Fruit fly (Drosophila melanogaster) whole organism, embryonic: Measurements from ENCODE around the gene CG8677.
A peak's percentile ranks its signal among the peaks of the same experiment; 100 is the strongest.

ENCODE experiments used
- B-H2 ChIP-seq: fragments of 200-800 bp; sonication (Bioruptor generic); optimal IDR thresholded peaks from 2 replicates; lab custom pipeline; 2018; ENCODE audit warnings: missing biosample characterization, mild to moderate bottlenecking, missing genetic modification characterization
- CG1024 ChIP-seq: fragments of 200-800 bp; sonication (Bioruptor generic); IDR thresholded peaks from 2 replicates; pipeline ENCODE4 v1.3.6; 2022; ENCODE audit warnings: missing biosample characterization, missing genetic modification characterization
- CG12659 ChIP-seq: fragments of 200-800 bp; sonication (Bioruptor generic); optimal IDR thresholded peaks from 3 replicates; lab custom pipeline; 2017; ENCODE audit warnings: mild to moderate bottlenecking, missing biosample characterization, missing genetic modification reagents, missing genetic modification characterization
- CG13624 ChIP-seq: fragments of 200-800 bp; sonication (Bioruptor generic); optimal IDR thresholded peaks from 2 replicates; lab custom pipeline; 2016; ENCODE audit warnings: missing biosample characterization, missing genetic modification characterization
- CG14710 ChIP-seq: fragments of 200-800 bp; sonication (Bioruptor generic); optimal IDR thresholded peaks from 3 replicates; lab custom pipeline; 2019; ENCODE audit warnings: missing biosample characterization, mild to moderate bottlenecking, missing genetic modification characterization, moderate library complexity
- CG15011 ChIP-seq: fragments of 200-800 bp; sonication (Bioruptor generic); optimal IDR thresholded peaks from 3 replicates; lab custom pipeline; 2018; ENCODE audit warnings: missing biosample characterization, mild to moderate bottlenecking, missing genetic modification characterization
- CG15514 ChIP-seq: fragments of 200-800 bp; sonication (Bioruptor generic); optimal IDR thresholded peaks from 3 replicates; lab custom pipeline; 2017; ENCODE audit warnings: missing biosample characterization, missing genetic modification characterization, mild to moderate bottlenecking, moderate library complexity, missing genetic modification reagents
- CG1603 ChIP-seq: fragments of 200-800 bp; sonication (Bioruptor generic); optimal IDR thresholded peaks from 2 replicates; lab custom pipeline; 2019; ENCODE audit warnings: missing biosample characterization, mild to moderate bottlenecking, missing genetic modification characterization, moderate library complexity
- CG17361 ChIP-seq: fragments of 200-800 bp; sonication (Bioruptor generic); IDR thresholded peaks from 3 replicates; pipeline ENCODE4 v1.3.6; 2022; ENCODE audit warnings: missing biosample characterization, missing genetic modification characterization
- CG17829 ChIP-seq: fragments of 200-800 bp; optimal IDR thresholded peaks from 2 replicates; lab custom pipeline; 2019; ENCODE audit warnings: missing biosample characterization, mild to moderate bottlenecking, missing genetic modification characterization, moderate library complexity
- CG2120 ChIP-seq: fragments of 200-800 bp; sonication (Bioruptor generic); optimal IDR thresholded peaks from 3 replicates; lab custom pipeline; 2016; ENCODE audit warnings: missing biosample characterization, missing genetic modification characterization
- CG4617 ChIP-seq: fragments of 200-800 bp; sonication (Bioruptor generic); optimal IDR thresholded peaks from 3 replicates; lab custom pipeline; 2016; ENCODE audit warnings: missing biosample characterization, missing genetic modification characterization, borderline replicate concordance
- CG4854 ChIP-seq: fragments of 200-800 bp; sonication (Bioruptor generic); optimal IDR thresholded peaks from 2 replicates; lab custom pipeline; 2016; ENCODE audit warnings: missing biosample characterization, missing genetic modification characterization, inconsistent platforms
- CG8290 ChIP-seq, 3 experiments: fragments of 200-800 bp; sonication (Bioruptor generic); optimal IDR thresholded peaks; 2 replicates each; lab custom pipeline; 2016 to 2019; ENCODE audit warnings: missing biosample characterization in 3 of 3, missing genetic modification characterization in 3 of 3, mild to moderate bottlenecking in 2 of 3, moderate library complexity in 1 of 3
- CG8388 ChIP-seq: fragments of 200-800 bp; sonication (Bioruptor generic); optimal IDR thresholded peaks from 2 replicates; lab custom pipeline; 2019; ENCODE audit warnings: missing biosample characterization, mild to moderate bottlenecking, missing genetic modification characterization, moderate library complexity
- CG9797 ChIP-seq: fragments of 200-800 bp; sonication (Bioruptor generic); optimal IDR thresholded peaks from 3 replicates; lab custom pipeline; 2018; ENCODE audit warnings: missing biosample characterization, mild to moderate bottlenecking, missing genetic modification characterization
- CHES-1-like ChIP-seq: fragments of 200-800 bp; sonication (Bioruptor generic); optimal IDR thresholded peaks from 2 replicates; lab custom pipeline; 2016; ENCODE audit warnings: missing biosample characterization, missing genetic modification characterization
- CTCF ChIP-seq: fragments of 200-800 bp; sonication (Bioruptor generic); optimal IDR thresholded peaks from 2 replicates; lab custom pipeline; 2017; ENCODE audit warnings: missing biosample characterization, mild to moderate bottlenecking, missing genetic modification characterization, moderate library complexity
- E2f2 ChIP-seq: fragments of 200-800 bp; sonication (Bioruptor generic); IDR thresholded peaks from 2 replicates; pipeline ENCODE4 v1.3.6; 2022; ENCODE audit warnings: missing biosample characterization, missing genetic modification characterization
- Ets65A ChIP-seq: fragments of 200-800 bp; sonication (Bioruptor generic); peaks from one replicate; lab custom pipeline; 2016; ENCODE audit warnings: missing biosample characterization, missing genetic modification characterization
- HmgD ChIP-seq: fragments of 200-800 bp; sonication (Bioruptor generic); optimal IDR thresholded peaks from 3 replicates; lab custom pipeline; 2016; ENCODE audit warnings: missing biosample characterization, missing genetic modification characterization
- HmgZ ChIP-seq: fragments of 200-800 bp; sonication (Bioruptor generic); optimal IDR thresholded peaks from 2 replicates; lab custom pipeline; 2018; ENCODE audit warnings: missing biosample characterization, mild to moderate bottlenecking, missing genetic modification characterization
- Jarid2 ChIP-seq: fragments of 200-800 bp; sonication (Bioruptor generic); optimal IDR thresholded peaks from 3 replicates; lab custom pipeline; 2017; ENCODE audit warnings: mild to moderate bottlenecking, missing biosample characterization, missing genetic modification reagents, missing genetic modification characterization
- Lhr ChIP-seq: fragments of 200-800 bp; sonication (Bioruptor generic); optimal IDR thresholded peaks from 3 replicates; lab custom pipeline; 2017; ENCODE audit warnings: mild to moderate bottlenecking, missing biosample characterization, missing genetic modification reagents, missing genetic modification characterization
- MBD-R2 ChIP-seq: fragments of 200-800 bp; sonication (Bioruptor generic); IDR thresholded peaks from 2 replicates; pipeline ENCODE4 v1.3.6; 2022; ENCODE audit warnings: missing biosample characterization, missing genetic modification characterization
- MESR4 ChIP-seq: fragments of 200-800 bp; sonication (Bioruptor generic); optimal IDR thresholded peaks from 2 replicates; lab custom pipeline; 2018; ENCODE audit warnings: missing biosample characterization, mild to moderate bottlenecking, missing genetic modification characterization, moderate library complexity
- Med ChIP-seq: fragments of 200-800 bp; sonication (Bioruptor generic); peaks from one replicate; lab custom pipeline; 2016; ENCODE audit warnings: missing biosample characterization, missing genetic modification characterization, mild to moderate bottlenecking, inconsistent platforms, moderate library complexity
- NfI ChIP-seq: fragments of 200-800 bp; sonication (Bioruptor generic); optimal IDR thresholded peaks from 3 replicates; lab custom pipeline; 2018; ENCODE audit warnings: missing biosample characterization, mild to moderate bottlenecking, missing genetic modification characterization, moderate library complexity
- Pdp1 ChIP-seq, 2 experiments: fragments of 200-800 bp; sonication (Bioruptor generic); optimal IDR thresholded peaks; 3 replicates each; lab custom pipeline; 2016; ENCODE audit warnings: missing biosample characterization in 2 of 2, missing genetic modification characterization in 2 of 2, mild to moderate bottlenecking in 1 of 2, moderate library complexity in 1 of 2
- Poxn ChIP-seq: fragments of 200-800 bp; sonication (Bioruptor generic); IDR thresholded peaks from 2 replicates; pipeline ENCODE4 v1.3.6; 2022; ENCODE audit warnings: missing biosample characterization, missing genetic modification characterization
- Six4 ChIP-seq: fragments of 200-800 bp; sonication (Bioruptor generic); optimal IDR thresholded peaks from 2 replicates; lab custom pipeline; 2016; ENCODE audit warnings: missing biosample characterization, missing genetic modification characterization
- Vsx1 ChIP-seq: fragments of 200-800 bp; sonication (Bioruptor generic); optimal IDR thresholded peaks from 2 replicates; lab custom pipeline; 2017; ENCODE audit warnings: missing biosample characterization, mild to moderate bottlenecking, missing genetic modification characterization, missing genetic modification reagents
- YL-1 ChIP-seq: fragments of 200-800 bp; sonication (Bioruptor generic); optimal IDR thresholded peaks from 3 replicates; lab custom pipeline; 2017; ENCODE audit warnings: missing biosample characterization, mild to moderate bottlenecking, missing genetic modification characterization
- ap ChIP-seq: fragments of 200-800 bp; sonication (Bioruptor generic); IDR thresholded peaks from 2 replicates; pipeline ENCODE4 v1.3.6; 2022; ENCODE audit warnings: missing biosample characterization, missing genetic modification characterization
- dm ChIP-seq: fragments of 200-800 bp; sonication (Bioruptor generic); optimal IDR thresholded peaks from 3 replicates; lab custom pipeline; 2016; ENCODE audit warnings: missing biosample characterization, missing genetic modification characterization
- fd64A ChIP-seq: fragments of 200-800 bp; sonication (Bioruptor generic); optimal IDR thresholded peaks from 3 replicates; lab custom pipeline; 2018; ENCODE audit warnings: missing biosample characterization, mild to moderate bottlenecking, missing genetic modification characterization
- fu2 ChIP-seq: fragments of 200-800 bp; sonication (Bioruptor generic); optimal IDR thresholded peaks from 2 replicates; lab custom pipeline; 2016; ENCODE audit warnings: missing biosample characterization, missing genetic modification characterization
- gfzf ChIP-seq: fragments of 200-800 bp; sonication (Bioruptor generic); optimal IDR thresholded peaks from 2 replicates; lab custom pipeline; 2016; ENCODE audit warnings: missing biosample characterization, mild to moderate bottlenecking, missing genetic modification characterization, moderate library complexity
- ham ChIP-seq: fragments of 200-800 bp; sonication (Bioruptor generic); IDR thresholded peaks from 2 replicates; pipeline ENCODE4 v1.3.6; 2022; ENCODE audit warnings: missing biosample characterization, missing genetic modification characterization
- her ChIP-seq: fragments of 200-800 bp; sonication (Bioruptor generic); optimal IDR thresholded peaks from 2 replicates; lab custom pipeline; 2016; ENCODE audit warnings: missing biosample characterization, missing genetic modification characterization
- klu ChIP-seq: fragments of 200-800 bp; sonication (Bioruptor generic); IDR thresholded peaks from 2 replicates; pipeline ENCODE4 v1.3.6; 2022; ENCODE audit warnings: missing biosample characterization, missing genetic modification characterization
- nom ChIP-seq: fragments of 200-800 bp; sonication (Bioruptor generic); optimal IDR thresholded peaks from 2 replicates; lab custom pipeline; 2017; ENCODE audit warnings: missing biosample characterization, missing genetic modification characterization, mild to moderate bottlenecking, moderate library complexity, missing genetic modification reagents
- phol ChIP-seq: fragments of 200-800 bp; sonication (Bioruptor generic); optimal IDR thresholded peaks from 3 replicates; lab custom pipeline; 2018; ENCODE audit warnings: missing biosample characterization, mild to moderate bottlenecking, missing genetic modification characterization, moderate library complexity
- pzg ChIP-seq: fragments of 200-800 bp; sonication (Bioruptor generic); optimal IDR thresholded peaks from 3 replicates; lab custom pipeline; 2018; ENCODE audit warnings: missing biosample characterization, mild to moderate bottlenecking, missing genetic modification characterization, moderate library complexity
- slbo ChIP-seq: fragments of 200-800 bp; sonication (Bioruptor generic); IDR thresholded peaks from 2 replicates; pipeline ENCODE4 v1.3.6; 2022; ENCODE audit warnings: missing biosample characterization, missing genetic modification characterization
- ssp ChIP-seq: fragments of 200-800 bp; sonication (Bioruptor generic); IDR thresholded peaks from 2 replicates; pipeline ENCODE4 v1.3.6; 2022; ENCODE audit warnings: missing biosample characterization, missing genetic modification characterization
- stc ChIP-seq: fragments of 200-800 bp; sonication (Bioruptor generic); IDR thresholded peaks from 2 replicates; pipeline ENCODE4 v1.3.6; 2022; ENCODE audit warnings: missing biosample characterization, missing genetic modification characterization
- stwl ChIP-seq: fragments of 200-800 bp; sonication (Bioruptor generic); optimal IDR thresholded peaks from 3 replicates; lab custom pipeline; 2018; ENCODE audit warnings: missing biosample characterization, mild to moderate bottlenecking, missing genetic modification characterization, moderate library complexity
- unpg ChIP-seq: fragments of 200-800 bp; sonication (Bioruptor generic); optimal IDR thresholded peaks from 3 replicates; lab custom pipeline; 2018; ENCODE audit warnings: missing biosample characterization, mild to moderate bottlenecking, missing genetic modification characterization, moderate library complexity
- zfh1 ChIP-seq: fragments of 200-800 bp; sonication (Bioruptor generic); IDR thresholded peaks from 3 replicates; pipeline ENCODE4 v1.3.6; 2022; ENCODE audit warnings: missing biosample characterization, missing genetic modification characterization

CG8677 gene

dm6 chr2L:21262832-21263231 is 41.7 kb downstream of the CG8677 start, which contains the start of gene CG8671 (continued):
- TF ChIP-seq CG15011 (GFP tag; lab: Kevin White, UChicago) (no peak), ap (GFP tag; lab: Robert Waterston, UW) (no peak), E2f2 (GFP tag; lab: Robert Waterston, UW) (peak; percentile 43; the same call in 1 of the 2 replicates), Six4 (GFP tag; lab: Kevin White, UChicago) (no peak), B-H2 (GFP tag; lab: Kevin White, UChicago) (no peak), Lhr (GFP tag; lab: Kevin White, UChicago) (peak; percentile 43), CG17361 (GFP tag; lab: Robert Waterston, UW) (peak; percentile 26; the same call in 1 of the 3 replicates), pzg (peak; percentile 74), gfzf (peak; percentile 90), Vsx1 (GFP tag; lab: Kevin White, UChicago) (peak; percentile 53), NfI (GFP tag; lab: Kevin White, UChicago) (peak; percentile 14), klu (peak; percentile 69; the same call in 1 of the 2 replicates), phol (tag; lab: Kevin White, UChicago) (peak; percentile 2), ssp (GFP tag; lab: Robert Waterston, UW) (peak; percentile 19; the same call in 1 of the 2 replicates), her (GFP tag; lab: Kevin White, UChicago) (peak; percentile 3), dm (GFP tag; lab: Kevin White, UChicago) (no peak), nom (peak; percentile 14), CG4854 (GFP tag; lab: Kevin White, UChicago) (no peak), ham (GFP tag; lab: Robert Waterston, UW) (no peak), CG9797 (GFP tag; lab: Kevin White, UChicago) (peak; percentile 82), CTCF (peak; percentile 0), stwl (tag; lab: Kevin White, UChicago) (peak; percentile 84), MESR4 (GFP tag; lab: Kevin White, UChicago) (peak; percentile 85), Ets65A (peak; percentile 19), CG14710 (tag; lab: Kevin White, UChicago) (peak; percentile 35), CG4617 (GFP tag; lab: Kevin White, UChicago) (peak; percentile 83), stc (no peak), CG13624 (GFP tag; lab: Kevin White, UChicago) (peak; percentile 19), CG2120 (GFP tag; lab: Kevin White, UChicago) (peak; percentile 1), Jarid2 (peak; percentile 72), CG8290 (GFP tag; optimal IDR thresholded peaks at IDR 0.05; lab: Kevin White, UChicago) (peak; percentile 36), CG8290 (tag; optimal IDR thresholded peaks at IDR 0.05; lab: Kevin White, UChicago) (no peak), HmgD (peak; percentile 15), zfh1 (GFP tag; lab: Robert Waterston, UW) (peak; percentile 39; the same call in 1 of the 3 replicates), fd64A (no peak), slbo (GFP tag; lab: Robert Waterston, UW) (no peak), CHES-1-like (GFP tag; lab: Kevin White, UChicago) (peak; percentile 18), CG12659 (GFP tag; lab: Kevin White, UChicago) (peak; percentile 66), Med (peak; percentile 82), HmgZ (tag; lab: Kevin White, UChicago) (peak; percentile 47), CG15514 (peak; percentile 40), CG8388 (peak; percentile 15), unpg (GFP tag; lab: Kevin White, UChicago) (peak; percentile 17), YL-1 (peak; percentile 59), Pdp1 (GFP tag; optimal IDR thresholded peaks at IDR 0.05; lab: Kevin White, UChicago) (peak in 1 of 2 experiments; percentile 44), Poxn (GFP tag; lab: Robert Waterston, UW) (no peak), CG1603 (peak; percentile 62), fu2 (GFP tag; lab: Kevin White, UChicago) (no peak), MBD-R2 (GFP tag; lab: Robert Waterston, UW) (peak; percentile 49), CG1024 (GFP tag; lab: Robert Waterston, UW) (0 out of 2 replicates have a peak, but pooled peaks have one; percentile 5), CG17829 (tag; lab: Kevin White, UChicago) (no peak)
